Worm (Caenorhabditis elegans): ENCODE data around the gene C23G10.10.

DNA sequence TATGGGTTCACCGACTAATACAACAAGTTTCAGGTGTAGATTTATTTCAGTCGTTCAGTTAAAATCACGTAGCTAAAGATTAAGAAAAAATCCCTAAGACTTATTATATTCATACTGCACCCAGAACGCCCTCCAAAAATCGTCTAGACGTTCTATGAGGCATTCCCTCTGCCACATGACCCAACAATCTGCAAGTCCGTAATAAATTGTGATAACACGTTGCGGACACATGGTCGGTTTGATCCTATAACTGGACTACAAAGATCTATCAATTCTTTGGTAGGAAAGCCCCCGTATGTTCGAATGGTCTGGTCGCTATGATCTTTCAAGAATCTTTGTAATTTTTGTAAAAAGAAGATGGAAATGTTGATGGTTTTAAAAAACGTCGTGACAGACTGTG lies 2.1 kb upstream of the C23G10.10 start:
- TF ChIP-seq ztf-4 (tag; optimal IDR thresholded peaks at IDR 0.05) (no peak), unc-62 (GFP tag; optimal IDR thresholded peaks at IDR 0.05) (no peak), R02D3.7 (tag; optimal IDR thresholded peaks at IDR 0.05) (no peak)

Measured in whole organism, L3 larva.